Fruit fly (Drosophila melanogaster) whole organism, embryonic: ENCODE measurements around the gene Ets97D.

Experiments used
- Adf1 ChIP-seq: fragments of 200-800 bp; sonication (Bioruptor generic); IDR thresholded peaks from 2 replicates; pipeline ENCODE4 v1.3.6; 2022; ENCODE audit warnings: missing biosample characterization, missing genetic modification characterization
- Antp ChIP-seq: fragments of 200-800 bp; sonication (Bioruptor generic); optimal IDR thresholded peaks from 3 replicates; lab custom pipeline; 2016; ENCODE audit warnings: missing biosample characterization, missing genetic modification characterization
- BtbVII ChIP-seq: fragments of 200-800 bp; sonication (Bioruptor generic); optimal IDR thresholded peaks from 3 replicates; lab custom pipeline; 2017; ENCODE audit warnings: missing biosample characterization, mild to moderate bottlenecking, missing genetic modification characterization
- CG10321 ChIP-seq: fragments of 200-800 bp; sonication (Bioruptor generic); IDR thresholded peaks from 2 replicates; pipeline ENCODE4 v1.3.6; 2022; ENCODE audit warnings: missing biosample characterization, missing genetic modification characterization
- CG10959 ChIP-seq: fragments of 200-800 bp; sonication (Bioruptor generic); IDR thresholded peaks from 2 replicates; pipeline ENCODE4 v1.3.6; 2022; ENCODE audit warnings: missing biosample characterization, missing genetic modification characterization
- CG10979 ChIP-seq: fragments of 200-800 bp; sonication (Bioruptor generic); optimal IDR thresholded peaks from 2 replicates; lab custom pipeline; 2018; ENCODE audit warnings: missing biosample characterization, mild to moderate bottlenecking, missing genetic modification characterization, moderate library complexity
- CG11085 ChIP-seq: fragments of 200-800 bp; sonication (Bioruptor generic); IDR thresholded peaks from 2 replicates; pipeline ENCODE4 v1.3.6; 2022; ENCODE audit warnings: missing biosample characterization, missing genetic modification characterization
- CG12155 ChIP-seq: fragments of 200-800 bp; sonication (Bioruptor generic); optimal IDR thresholded peaks from 3 replicates; lab custom pipeline; 2016; ENCODE audit warnings: missing biosample characterization, missing genetic modification characterization
- CG12219 ChIP-seq: fragments of 200-800 bp; sonication (Bioruptor generic); optimal IDR thresholded peaks from 3 replicates; lab custom pipeline; 2018; ENCODE audit warnings: missing biosample characterization, mild to moderate bottlenecking, missing genetic modification characterization
- CG14965 ChIP-seq: fragments of 200-800 bp; sonication (Bioruptor generic); optimal IDR thresholded peaks from 2 replicates; lab custom pipeline; 2016; ENCODE audit warnings: missing biosample characterization, missing genetic modification characterization, borderline replicate concordance
- CG15269 ChIP-seq: fragments of 200-800 bp; sonication (Bioruptor generic); optimal IDR thresholded peaks from 2 replicates; lab custom pipeline; 2018; ENCODE audit warnings: missing biosample characterization, mild to moderate bottlenecking, missing genetic modification characterization, moderate library complexity
- CG16779 ChIP-seq: fragments of 200-800 bp; sonication (Bioruptor generic); IDR thresholded peaks from 2 replicates; pipeline ENCODE4 v1.3.6; 2022; ENCODE audit warnings: missing biosample characterization, missing genetic modification characterization
- CG17385 ChIP-seq: fragments of 200-800 bp; sonication (Bioruptor generic); optimal IDR thresholded peaks from 3 replicates; lab custom pipeline; 2018; ENCODE audit warnings: missing biosample characterization, mild to moderate bottlenecking, missing genetic modification characterization
- CG17568 ChIP-seq: fragments of 200-800 bp; sonication (Bioruptor generic); optimal IDR thresholded peaks from 2 replicates; lab custom pipeline; 2018; ENCODE audit warnings: missing biosample characterization, mild to moderate bottlenecking, missing genetic modification characterization, moderate library complexity
- CG2202 ChIP-seq: fragments of 200-800 bp; sonication (Bioruptor generic); optimal IDR thresholded peaks from 2 replicates; lab custom pipeline; 2018; ENCODE audit warnings: missing biosample characterization, mild to moderate bottlenecking, missing genetic modification characterization
- CG30020 ChIP-seq: fragments of 200-800 bp; optimal IDR thresholded peaks from 2 replicates; lab custom pipeline; 2019; ENCODE audit warnings: missing biosample characterization, mild to moderate bottlenecking, missing genetic modification characterization, moderate library complexity
- CG30403 ChIP-seq: fragments of 200-800 bp; sonication (Bioruptor generic); optimal IDR thresholded peaks from 3 replicates; lab custom pipeline; 2016; ENCODE audit warnings: missing biosample characterization, missing genetic modification characterization
- CG34376 ChIP-seq: fragments of 200-800 bp; sonication (Bioruptor generic); optimal IDR thresholded peaks from 2 replicates; lab custom pipeline; 2018; ENCODE audit warnings: missing biosample characterization, mild to moderate bottlenecking, missing genetic modification characterization
- CG34422 ChIP-seq: fragments of 200-800 bp; sonication (Bioruptor generic); IDR thresholded peaks from 3 replicates; pipeline ENCODE4 v1.3.6; 2022; ENCODE audit warnings: missing biosample characterization, missing genetic modification characterization
- CG4707 ChIP-seq: fragments of 200-800 bp; sonication (Bioruptor generic); optimal IDR thresholded peaks from 2 replicates; lab custom pipeline; 2018; ENCODE audit warnings: missing biosample characterization, mild to moderate bottlenecking, missing genetic modification characterization, moderate library complexity
- CG5953 ChIP-seq: fragments of 200-800 bp; sonication (Bioruptor generic); IDR thresholded peaks from 2 replicates; pipeline ENCODE4 v1.3.6; 2022; ENCODE audit warnings: missing biosample characterization, missing genetic modification characterization
- CG6654 ChIP-seq: fragments of 200-800 bp; sonication (Bioruptor generic); optimal IDR thresholded peaks from 2 replicates; lab custom pipeline; 2017; ENCODE audit warnings: missing biosample characterization, mild to moderate bottlenecking, missing genetic modification characterization
- CG7556 ChIP-seq: fragments of 200-800 bp; sonication (Bioruptor generic); optimal IDR thresholded peaks from 2 replicates; lab custom pipeline; 2017; ENCODE audit warnings: missing biosample characterization, mild to moderate bottlenecking, missing genetic modification characterization
- CG7839 ChIP-seq: fragments of 200-800 bp; sonication (Bioruptor generic); optimal IDR thresholded peaks from 3 replicates; lab custom pipeline; 2018; ENCODE audit warnings: missing biosample characterization, mild to moderate bottlenecking, missing genetic modification characterization, moderate library complexity
- CG9437 ChIP-seq: fragments of 200-800 bp; sonication (Bioruptor generic); optimal IDR thresholded peaks from 2 replicates; lab custom pipeline; 2018; ENCODE audit warnings: missing biosample characterization, mild to moderate bottlenecking, missing genetic modification characterization
- CG9609 ChIP-seq: fragments of 200-800 bp; sonication (Bioruptor generic); optimal IDR thresholded peaks from 3 replicates; lab custom pipeline; 2016; ENCODE audit warnings: missing biosample characterization, missing genetic modification characterization
- D19A ChIP-seq: fragments of 200-800 bp; optimal IDR thresholded peaks from 3 replicates; lab custom pipeline; 2019; ENCODE audit warnings: missing biosample characterization, mild to moderate bottlenecking, missing genetic modification characterization, moderate library complexity
- Dfd ChIP-seq, 2 experiments: fragments of >200 bp; optimal IDR thresholded peaks; 2 replicates each; lab custom pipeline; 2017; ENCODE audit warnings: missing biosample characterization in 2 of 2, missing genetic modification characterization in 2 of 2
- Doc3 ChIP-seq: fragments of 200-800 bp; sonication (Bioruptor generic); IDR thresholded peaks from 3 replicates; pipeline ENCODE4 v1.3.6; 2022; ENCODE audit warnings: missing biosample characterization, missing genetic modification characterization; ENCODE audit not compliant: partially characterized antibody
- Drgx ChIP-seq: fragments of 200-800 bp; sonication (Bioruptor generic); IDR thresholded peaks from 2 replicates; pipeline ENCODE4 v1.3.6; 2022; ENCODE audit warnings: missing biosample characterization, missing genetic modification characterization
- Fer2 ChIP-seq: fragments of 200-800 bp; sonication (Bioruptor generic); optimal IDR thresholded peaks from 2 replicates; lab custom pipeline; 2018; ENCODE audit warnings: missing biosample characterization, mild to moderate bottlenecking, missing genetic modification characterization, moderate library complexity
- HLH3B ChIP-seq: fragments of 200-800 bp; sonication (Bioruptor generic); IDR thresholded peaks from 2 replicates; pipeline ENCODE4 v1.3.6; 2022; ENCODE audit warnings: missing biosample characterization, missing genetic modification characterization
- Mad ChIP-seq: fragments of 200-800 bp; sonication (Bioruptor generic); optimal IDR thresholded peaks from 2 replicates; lab custom pipeline; 2016; ENCODE audit warnings: missing biosample characterization, missing genetic modification characterization
- Nf-YB ChIP-seq: fragments of 200-800 bp; sonication (Bioruptor generic); optimal IDR thresholded peaks from 3 replicates; lab custom pipeline; 2019; ENCODE audit warnings: missing biosample characterization, mild to moderate bottlenecking, missing genetic modification characterization, moderate library complexity
- PHDP ChIP-seq: fragments of 200-800 bp; sonication (Bioruptor generic); optimal IDR thresholded peaks from 3 replicates; lab custom pipeline; 2018; ENCODE audit warnings: missing biosample characterization, mild to moderate bottlenecking, missing genetic modification characterization, moderate library complexity
- Taf1 ChIP-seq: fragments of 200-800 bp; sonication (Bioruptor generic); IDR thresholded peaks from 2 replicates; pipeline ENCODE4 v1.3.6; 2022; ENCODE audit warnings: missing biosample characterization, missing genetic modification characterization
- bbx ChIP-seq: fragments of 200-800 bp; sonication (Bioruptor generic); IDR thresholded peaks from 2 replicates; pipeline ENCODE4 v1.3.6; 2022; ENCODE audit warnings: missing biosample characterization, missing genetic modification characterization; ENCODE audit not compliant: partially characterized antibody
- bcd ChIP-seq: fragments of 200-800 bp; sonication (Bioruptor generic); optimal IDR thresholded peaks from 2 replicates; lab custom pipeline; 2017; ENCODE audit warnings: missing biosample characterization, mild to moderate bottlenecking, missing genetic modification characterization
- cas ChIP-seq: fragments of 200-800 bp; sonication (Bioruptor generic); IDR thresholded peaks from 2 replicates; pipeline ENCODE4 v1.3.6; 2022; ENCODE audit warnings: missing biosample characterization, missing genetic modification characterization
- dm ChIP-seq: fragments of 200-800 bp; sonication (Bioruptor generic); optimal IDR thresholded peaks from 3 replicates; lab custom pipeline; 2016; ENCODE audit warnings: missing biosample characterization, missing genetic modification characterization
- eve ChIP-seq, 2 experiments: fragments of >200 bp; optimal IDR thresholded peaks; 2 replicates each; lab custom pipeline; 2017; ENCODE audit warnings: missing biosample characterization in 2 of 2, missing genetic modification characterization in 2 of 2
- grn ChIP-seq: fragments of 200-800 bp; sonication (Bioruptor generic); optimal IDR thresholded peaks from 3 replicates; lab custom pipeline; 2017; ENCODE audit warnings: missing biosample characterization, missing genetic modification characterization
- hkb ChIP-seq, 2 experiments: fragments of 200-800 bp in 1 of 2; fragments of >200 bp in 1 of 2; sonication (Bioruptor generic) in 1 of 2; IDR thresholded peaks in 1 of 2; optimal IDR thresholded peaks in 1 of 2; 2 replicates each; pipeline versions ENCODE4 v1.3.6 to Lab custom; 2017 to 2022; ENCODE audit warnings: missing biosample characterization in 1 of 2, missing genetic modification characterization in 1 of 2
- lola ChIP-seq, 3 experiments: fragments of >200 bp in 2 of 3; fragments of 200-800 bp in 1 of 3; sonication (Bioruptor generic) in 1 of 3; optimal IDR thresholded peaks; 2 replicates each; lab custom pipeline; 2017 to 2019; ENCODE audit warnings: missing biosample characterization in 3 of 3, missing genetic modification characterization in 3 of 3, mild to moderate bottlenecking in 1 of 3, moderate library complexity in 1 of 3
- shn ChIP-seq: fragments of 200-800 bp; sonication (Bioruptor generic); optimal IDR thresholded peaks from 3 replicates; lab custom pipeline; 2016; ENCODE audit warnings: missing biosample characterization, missing genetic modification characterization
- slp2 ChIP-seq: fragments of 200-800 bp; sonication (Bioruptor generic); optimal IDR thresholded peaks from 2 replicates; lab custom pipeline; 2016; ENCODE audit warnings: missing biosample characterization, missing genetic modification characterization
- ssp ChIP-seq: fragments of 200-800 bp; sonication (Bioruptor generic); IDR thresholded peaks from 2 replicates; pipeline ENCODE4 v1.3.6; 2022; ENCODE audit warnings: missing biosample characterization, missing genetic modification characterization
- trem ChIP-seq: fragments of 200-800 bp; optimal IDR thresholded peaks from 3 replicates; lab custom pipeline; 2019; ENCODE audit warnings: missing biosample characterization, mild to moderate bottlenecking, missing genetic modification characterization, moderate library complexity

Ets97D gene

DNA sequence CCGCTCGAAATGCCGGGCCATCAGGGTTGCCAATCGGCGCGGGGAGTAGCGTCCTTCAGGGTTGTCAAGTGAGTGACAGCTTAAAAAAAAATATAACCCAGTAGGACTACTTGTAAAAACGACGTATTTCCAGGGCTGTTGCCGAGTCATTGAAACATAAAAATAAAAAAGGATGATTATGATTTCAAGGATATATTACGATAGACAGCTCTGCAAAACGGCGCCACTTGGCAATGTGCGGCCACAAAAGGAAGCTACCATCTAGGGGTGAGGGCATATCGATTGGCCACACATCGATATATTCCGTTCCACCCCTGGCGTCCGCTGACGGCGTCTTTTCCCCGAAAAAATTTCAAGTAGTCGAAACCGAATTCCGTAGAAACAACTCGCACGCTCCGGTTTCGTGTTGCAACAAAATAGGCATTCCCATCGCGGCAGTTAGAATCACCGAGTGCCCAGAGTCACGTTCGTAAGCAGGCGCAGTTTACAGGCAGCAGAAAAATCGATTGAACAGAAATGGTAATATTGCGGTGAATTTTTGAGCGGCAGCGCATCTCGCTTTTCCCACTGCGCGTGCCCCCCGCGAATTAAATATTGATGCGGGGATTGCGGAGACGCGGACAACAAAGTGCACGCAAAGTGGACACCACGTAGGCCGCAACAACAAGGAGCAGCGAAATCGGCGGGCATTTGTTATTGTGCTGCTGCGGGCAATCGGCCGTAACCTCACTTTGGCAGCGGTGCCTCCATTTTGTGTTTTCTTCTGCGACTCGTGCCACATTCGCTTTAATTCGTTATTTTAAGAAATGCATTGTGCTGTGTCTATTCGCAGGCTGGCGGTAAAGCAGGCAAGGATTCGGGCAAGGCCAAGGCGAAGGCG, 45.9 kb downstream of the Ets97D start, which contains the start of the genes ball and His2Av (continued):
- TF ChIP-seq dm (GFP tag; lab: Kevin White, UChicago) (peak; percentile 74), CG30403 (GFP tag; lab: Kevin White, UChicago) (peak; percentile 91), CG2202 (tag; lab: Kevin White, UChicago) (peak; percentile 70), Drgx (peak; percentile 72), CG4707 (GFP tag; lab: Kevin White, UChicago) (peak; percentile 4), CG12219 (GFP tag; lab: Kevin White, UChicago) (peak; percentile 63), bbx (peak; percentile 90), CG11085 (GFP tag; lab: Robert Waterston, UW) (peak; percentile 67), CG30020 (tag; lab: Kevin White, UChicago) (peak; percentile 45), trem (tag; lab: Kevin White, UChicago) (peak; percentile 89), Fer2 (tag; lab: Kevin White, UChicago) (peak; percentile 39), CG10321 (GFP tag; lab: Robert Waterston, UW) (peak; percentile 41; the same call in 1 of the 2 replicates), eve (GFP tag; optimal IDR thresholded peaks at IDR 0.05; lab: Kevin White, UChicago) (no peak), Nf-YB (GFP tag; lab: Kevin White, UChicago) (peak; percentile 47), CG34376 (GFP tag; lab: Kevin White, UChicago) (peak; percentile 65), CG17385 (peak; percentile 58), Dfd (GFP tag; optimal IDR thresholded peaks at IDR 0.05; lab: Kevin White, UChicago) (no peak), PHDP (tag; lab: Kevin White, UChicago) (peak; percentile 82), CG15269 (tag; lab: Kevin White, UChicago) (peak; percentile 82), grn (GFP tag; lab: Kevin White, UChicago) (peak; percentile 22), Antp (GFP tag; lab: Kevin White, UChicago) (peak; percentile 92), Mad (GFP tag; lab: Kevin White, UChicago) (peak; percentile 90), CG7556 (GFP tag; lab: Kevin White, UChicago) (peak; percentile 65), CG6654 (GFP tag; lab: Kevin White, UChicago) (peak; percentile 38), bcd (GFP tag; lab: Kevin White, UChicago) (peak; percentile 70), Doc3 (peak; percentile 86), ssp (peak; percentile 65), hkb (optimal IDR thresholded peaks at IDR 0.05; lab: Kevin White, UChicago) (peak; percentile 87), hkb (GFP tag; IDR thresholded peaks at IDR 0.05; lab: Robert Waterston, UW) (peak; percentile 84), CG10979 (peak; percentile 71), HLH3B (GFP tag; lab: Robert Waterston, UW) (peak; percentile 69), CG7839 (tag; lab: Kevin White, UChicago) (peak; percentile 75), CG9609 (GFP tag; lab: Kevin White, UChicago) (peak; percentile 89), Adf1 (GFP tag; lab: Robert Waterston, UW) (peak; percentile 76), CG34422 (GFP tag; lab: Robert Waterston, UW) (peak; percentile 83), cas (GFP tag; lab: Robert Waterston, UW) (0 out of 2 replicates have a peak, but pooled peaks have one; percentile 13), CG17568 (GFP tag; lab: Kevin White, UChicago) (peak; percentile 76), D19A (tag; lab: Kevin White, UChicago) (peak; percentile 61), Taf1 (GFP tag; lab: Robert Waterston, UW) (peak; percentile 71), CG9437 (GFP tag; lab: Kevin White, UChicago) (peak; percentile 6), CG12155 (peak; percentile 80), CG10959 (GFP tag; lab: Robert Waterston, UW) (peak; percentile 73), CG5953 (GFP tag; lab: Robert Waterston, UW) (peak; percentile 60; the same call in 1 of the 2 replicates), CG14965 (GFP tag; lab: Kevin White, UChicago) (peak; percentile 32), lola (GFP tag; optimal IDR thresholded peaks at IDR 0.05; lab: Kevin White, UChicago) (peak in 1 of 3 experiments; percentile 71), BtbVII (GFP tag; lab: Kevin White, UChicago) (peak; percentile 40), CG16779 (GFP tag; lab: Robert Waterston, UW) (no peak), shn (GFP tag; lab: Kevin White, UChicago) (peak; percentile 88), slp2 (peak; percentile 71)
